Worm (Caenorhabditis elegans): Measurements from ENCODE around the gene W02B12.11.
"Not testable (repeated sequence)": the region's sequence is repeated elsewhere in the genome, so short reads cannot be mapped to it uniquely, and the experiment has no call there.

DNA sequence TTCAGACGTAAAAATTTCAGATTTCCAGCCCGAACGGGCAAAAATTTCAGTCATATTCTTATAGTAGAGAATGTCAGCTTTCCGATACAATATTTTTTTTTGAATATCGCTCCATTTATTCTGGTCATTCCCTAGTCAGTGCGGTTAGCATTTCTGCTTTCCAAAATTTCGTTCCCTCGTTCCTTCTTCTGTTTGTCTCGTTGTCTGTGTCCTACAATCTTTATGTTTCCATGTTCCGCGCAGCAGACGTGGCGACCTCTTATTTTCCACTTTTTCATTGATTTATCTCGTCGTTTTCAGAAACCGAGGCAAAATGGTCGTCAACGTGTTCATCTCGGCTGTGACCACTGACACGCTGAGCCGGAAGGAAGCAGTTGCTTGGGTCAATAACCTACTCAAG, 31.2 kb upstream of the W02B12.11 start, which contains the start of gene ebp-2:
- TF ChIP-seq him-1, W03F9.2 (tag; optimal IDR thresholded peaks at IDR 0.05): not testable (repeated sequence)

Data from whole organism, L4/young adult.